Fruit fly (Drosophila melanogaster): ENCODE data around the gene crq.

crq gene

dm6 chr2L:429680-430484, 22.9 kb downstream of the crq start:
- no peak for TF ChIP-seq CG7045 (GFP tag; optimal IDR thresholded peaks at IDR 0.05)
- peak; percentile 36 for TF ChIP-seq kay (GFP tag; ENCODE audit: borderline replicate concordance)
- TF ChIP-seq toe (GFP tag; optimal IDR thresholded peaks at IDR 0.05): no peak
- no peak for TF ChIP-seq CG5204 (GFP tag; optimal IDR thresholded peaks at IDR 0.05)
- no peak for TF ChIP-seq CG33017 (tag; optimal IDR thresholded peaks at IDR 0.05)
- no peak for TF ChIP-seq cic (GFP tag; optimal IDR thresholded peaks at IDR 0.05)

- TF ChIP-seq CG1620 (GFP tag; optimal IDR thresholded peaks at IDR 0.05): no peak
- no peak for TF ChIP-seq cic (GFP tag; optimal IDR thresholded peaks at IDR 0.05)
- no peak for TF ChIP-seq cnc (optimal IDR thresholded peaks at IDR 0.05)
- no peak for TF ChIP-seq CG5204 (GFP tag; optimal IDR thresholded peaks at IDR 0.05)
- TF ChIP-seq tj (GFP tag; optimal IDR thresholded peaks at IDR 0.05): no peak
- TF ChIP-seq CG14711 (tag; optimal IDR thresholded peaks at IDR 0.05): no peak
- no peak for TF ChIP-seq Crg-1 (GFP tag; optimal IDR thresholded peaks at IDR 0.05)
- TF ChIP-seq Clk (GFP tag; optimal IDR thresholded peaks at IDR 0.05): no peak
- TF ChIP-seq CG33017 (tag; optimal IDR thresholded peaks at IDR 0.05): no peak
- TF ChIP-seq CG7101 (tag; optimal IDR thresholded peaks at IDR 0.05): no peak
Observed at dm6 chr2L:428380-428989, 24.3 kb downstream of the crq start.

dm6 chr2L:427338-428234, 25.2 kb downstream of the crq start:
- no peak for TF ChIP-seq CG7101 (tag; optimal IDR thresholded peaks at IDR 0.05)
- no peak for TF ChIP-seq cnc (optimal IDR thresholded peaks at IDR 0.05)
- TF ChIP-seq Mnt (GFP tag; optimal IDR thresholded peaks at IDR 0.05): no peak
- TF ChIP-seq ovo (GFP tag; optimal IDR thresholded peaks at IDR 0.05): no peak
- TF ChIP-seq CG7045 (GFP tag; optimal IDR thresholded peaks at IDR 0.05): no peak
- TF ChIP-seq tj (GFP tag; optimal IDR thresholded peaks at IDR 0.05): no peak
- no peak for TF ChIP-seq CG11617 (GFP tag; optimal IDR thresholded peaks at IDR 0.05)
- no peak for TF ChIP-seq kay (GFP tag; ENCODE audit: borderline replicate concordance)

- TF ChIP-seq CG7045 (GFP tag; optimal IDR thresholded peaks at IDR 0.05) (no peak), pad (GFP tag; optimal IDR thresholded peaks at IDR 0.05) (no peak), tj (GFP tag; optimal IDR thresholded peaks at IDR 0.05) (no peak), kay (GFP tag; ENCODE audit: borderline replicate concordance) (peak; percentile 6)
Observed at dm6 chr2L:426449-426848, 26.4 kb downstream of the crq start.

- no peak for TF ChIP-seq kay (GFP tag; ENCODE audit: borderline replicate concordance)
- TF ChIP-seq CG5204 (GFP tag; optimal IDR thresholded peaks at IDR 0.05): no peak
Observed at dm6 chr2L:425491-425890, 27.3 kb downstream of the crq start.

- TF ChIP-seq CG7101 (tag; optimal IDR thresholded peaks at IDR 0.05) (no peak), CG11617 (GFP tag; optimal IDR thresholded peaks at IDR 0.05) (no peak), cnc (optimal IDR thresholded peaks at IDR 0.05) (no peak)
Observed at dm6 chr2L:423160-423559, 29.7 kb downstream of the crq start.

- TF ChIP-seq Clk (GFP tag; optimal IDR thresholded peaks at IDR 0.05) (no peak), CG7045 (GFP tag; optimal IDR thresholded peaks at IDR 0.05) (no peak), bab1 (GFP tag; optimal IDR thresholded peaks at IDR 0.05) (no peak), CG33017 (tag; optimal IDR thresholded peaks at IDR 0.05) (no peak), cic (GFP tag; optimal IDR thresholded peaks at IDR 0.05) (no peak), CG5204 (GFP tag; optimal IDR thresholded peaks at IDR 0.05) (no peak), ovo (GFP tag; optimal IDR thresholded peaks at IDR 0.05) (no peak), Mnt (GFP tag; optimal IDR thresholded peaks at IDR 0.05) (no peak), toe (GFP tag; optimal IDR thresholded peaks at IDR 0.05) (no peak), Crg-1 (GFP tag; optimal IDR thresholded peaks at IDR 0.05) (no peak), tj (GFP tag; optimal IDR thresholded peaks at IDR 0.05) (no peak)
Observed at dm6 chr2L:422573-422972, 30.3 kb downstream of the crq start, which contains the start of gene BBS8. Gene BBS8 (plus strand): TSS chr2L:422873.
